Fruit fly (Drosophila melanogaster) S2 (cell line): ENCODE results near the gene CG13614.

ENCODE experiments used
- CG8478 ChIP-seq: fragments of >200 bp; optimal IDR thresholded peaks from 2 replicates; lab custom pipeline; 2018
- CTCF ChIP-seq, 2 experiments: fragments of >200 bp; optimal IDR thresholded peaks; 2 replicates each; lab custom pipeline; 2018

DNA sequence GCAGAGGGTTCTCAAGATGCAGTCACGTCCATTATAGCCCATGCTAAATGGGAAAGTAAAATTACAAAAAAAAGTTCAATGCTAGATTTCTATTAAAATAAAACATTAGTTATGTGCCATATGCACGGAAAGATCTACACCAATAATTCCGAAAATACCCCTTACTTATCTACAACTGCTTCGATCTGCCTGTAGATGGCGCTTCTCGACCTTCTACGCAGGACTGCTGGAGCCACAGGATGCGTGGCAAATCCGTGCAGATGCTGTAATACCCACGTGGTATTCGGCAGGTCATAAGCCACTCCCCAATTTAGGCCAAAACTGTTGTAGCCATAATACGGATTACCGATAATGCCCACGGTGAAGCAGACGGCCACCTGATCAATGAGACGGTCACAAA is 17.1 kb downstream of the CG13614 start:
- TF ChIP-seq CG8478: no peak
- peak; percentile 68 to 71 for TF ChIP-seq CTCF (optimal IDR thresholded peaks at IDR 0.05; lab: Kevin White, UChicago)
